Fruit fly (Drosophila melanogaster) whole organism, embryonic: ENCODE measurements around the gene Cp16.
A peak's percentile ranks its signal among the peaks of the same experiment; 100 is the strongest.

Experiments
- CG10267 ChIP-seq: fragments of 200-800 bp; sonication (Bioruptor generic); optimal IDR thresholded peaks from 2 replicates; lab custom pipeline; 2018; ENCODE audit warnings: missing biosample characterization, mild to moderate bottlenecking, missing genetic modification characterization, moderate library complexity
- CG10959 ChIP-seq: fragments of 200-800 bp; sonication (Bioruptor generic); IDR thresholded peaks from 2 replicates; pipeline ENCODE4 v1.3.6; 2022; ENCODE audit warnings: missing biosample characterization, missing genetic modification characterization
- CG11093 ChIP-seq: fragments of 200-800 bp; sonication (Bioruptor generic); IDR thresholded peaks from 3 replicates; pipeline ENCODE4 v1.3.6; 2022; ENCODE audit warnings: missing biosample characterization, missing genetic modification characterization
- CG11723 ChIP-seq: fragments of 200-800 bp; sonication (Bioruptor generic); optimal IDR thresholded peaks from 2 replicates; lab custom pipeline; 2017; ENCODE audit warnings: missing biosample characterization, mild to moderate bottlenecking, missing genetic modification characterization
- CG13123 ChIP-seq: fragments of 200-800 bp; sonication (Bioruptor generic); optimal IDR thresholded peaks from 2 replicates; lab custom pipeline; 2016; ENCODE audit warnings: missing biosample characterization, missing genetic modification characterization
- CG13424 ChIP-seq: fragments of 200-800 bp; sonication (Bioruptor generic); optimal IDR thresholded peaks from 2 replicates; lab custom pipeline; 2019; ENCODE audit warnings: missing biosample characterization, mild to moderate bottlenecking, missing genetic modification characterization, moderate library complexity
- CG13894 ChIP-seq: fragments of 200-800 bp; sonication (Bioruptor generic); optimal IDR thresholded peaks from 3 replicates; lab custom pipeline; 2018; ENCODE audit warnings: missing biosample characterization, mild to moderate bottlenecking, missing genetic modification characterization, moderate library complexity
- CG14860 ChIP-seq: fragments of 200-800 bp; sonication (Bioruptor generic); IDR thresholded peaks from 3 replicates; pipeline ENCODE4 v1.3.6; 2022; ENCODE audit warnings: missing biosample characterization, missing genetic modification characterization; ENCODE audit not compliant: partially characterized antibody
- CG15696 ChIP-seq: fragments of 200-800 bp; sonication (Bioruptor generic); optimal IDR thresholded peaks from 2 replicates; lab custom pipeline; 2019; ENCODE audit warnings: missing biosample characterization, mild to moderate bottlenecking, missing genetic modification characterization, moderate library complexity
- CG17328 ChIP-seq: fragments of 200-800 bp; sonication (Bioruptor generic); IDR thresholded peaks from 2 replicates; pipeline ENCODE4 v1.3.6; 2022; ENCODE audit warnings: missing biosample characterization, missing genetic modification characterization
- CG17361 ChIP-seq: fragments of 200-800 bp; sonication (Bioruptor generic); IDR thresholded peaks from 3 replicates; pipeline ENCODE4 v1.3.6; 2022; ENCODE audit warnings: missing biosample characterization, missing genetic modification characterization
- CG18011 ChIP-seq: fragments of 200-800 bp; sonication (Bioruptor generic); optimal IDR thresholded peaks from 2 replicates; lab custom pipeline; 2017; ENCODE audit warnings: missing biosample characterization, missing genetic modification characterization, mild to moderate bottlenecking, moderate library complexity, missing genotype
- CG1832 ChIP-seq: fragments of 200-800 bp; sonication (Bioruptor generic); optimal IDR thresholded peaks from 2 replicates; lab custom pipeline; 2017; ENCODE audit warnings: missing biosample characterization, mild to moderate bottlenecking, missing genetic modification characterization, inconsistent platforms
- CG30403 ChIP-seq: fragments of 200-800 bp; sonication (Bioruptor generic); optimal IDR thresholded peaks from 3 replicates; lab custom pipeline; 2016; ENCODE audit warnings: missing biosample characterization, missing genetic modification characterization
- CG30431 ChIP-seq: fragments of 200-800 bp; sonication (Bioruptor generic); optimal IDR thresholded peaks from 2 replicates; lab custom pipeline; 2017; ENCODE audit warnings: missing biosample characterization, missing genetic modification characterization
- CG3838 ChIP-seq: fragments of 200-800 bp; sonication (Bioruptor generic); optimal IDR thresholded peaks from 3 replicates; lab custom pipeline; 2016; ENCODE audit warnings: missing biosample characterization, missing genetic modification characterization
- CG6254 ChIP-seq: fragments of 200-800 bp; sonication (Bioruptor generic); optimal IDR thresholded peaks from 3 replicates; lab custom pipeline; 2017; ENCODE audit warnings: mild to moderate bottlenecking, missing biosample characterization, missing genetic modification reagents, missing genetic modification characterization
- CG9215 ChIP-seq: fragments of 200-800 bp; sonication (Bioruptor generic); IDR thresholded peaks from 2 replicates; pipeline ENCODE4 v1.3.6; 2022; ENCODE audit warnings: missing biosample characterization, missing genetic modification characterization
- CG9876 ChIP-seq: fragments of 200-800 bp; sonication (Bioruptor generic); optimal IDR thresholded peaks from 2 replicates; lab custom pipeline; 2016; ENCODE audit warnings: missing biosample characterization, missing genetic modification characterization
- CG9932 ChIP-seq: fragments of 200-800 bp; sonication (Bioruptor generic); IDR thresholded peaks from 2 replicates; pipeline ENCODE4 v1.3.6; 2022; ENCODE audit warnings: missing biosample characterization, missing genetic modification characterization
- CoRest ChIP-seq: fragments of 200-800 bp; sonication (Bioruptor generic); optimal IDR thresholded peaks from 3 replicates; lab custom pipeline; 2018; ENCODE audit warnings: missing biosample characterization, mild to moderate bottlenecking, missing genetic modification characterization, moderate library complexity
- Dad ChIP-seq: fragments of 200-800 bp; sonication (Bioruptor generic); optimal IDR thresholded peaks from 3 replicates; lab custom pipeline; 2016; ENCODE audit warnings: missing biosample characterization, missing genetic modification characterization
- Dip3 ChIP-seq: fragments of 200-800 bp; sonication (Bioruptor generic); optimal IDR thresholded peaks from 3 replicates; lab custom pipeline; 2016; ENCODE audit warnings: missing biosample characterization, missing genetic modification characterization
- E2f1 ChIP-seq: fragments of 200-800 bp; sonication (Bioruptor generic); IDR thresholded peaks from 2 replicates; pipeline ENCODE4 v1.3.6; 2022; ENCODE audit warnings: missing biosample characterization, missing genetic modification characterization
- GATAe ChIP-seq: fragments of 200-800 bp; sonication (Bioruptor generic); conservative IDR thresholded peaks from 2 replicates; pipeline ENCODE4 v1.3.6; 2022; ENCODE audit warnings: missing biosample characterization, missing genetic modification characterization
- H15 ChIP-seq: fragments of 200-800 bp; sonication (Bioruptor generic); IDR thresholded peaks from 3 replicates; pipeline ENCODE4 v1.3.6; 2022; ENCODE audit warnings: missing biosample characterization, missing genetic modification characterization
- Hr78 ChIP-seq, 2 experiments: fragments of 200-800 bp in 1 of 2; fragments of >200 bp in 1 of 2; sonication (Bioruptor generic) in 1 of 2; optimal IDR thresholded peaks; 2 replicates each; lab custom pipeline; 2017 to 2019; ENCODE audit warnings: missing biosample characterization in 2 of 2, missing genetic modification characterization in 2 of 2, mild to moderate bottlenecking in 1 of 2, moderate library complexity in 1 of 2
- Mad ChIP-seq: fragments of 200-800 bp; sonication (Bioruptor generic); optimal IDR thresholded peaks from 2 replicates; lab custom pipeline; 2016; ENCODE audit warnings: missing biosample characterization, missing genetic modification characterization
- Nf-YC ChIP-seq: fragments of 200-800 bp; optimal IDR thresholded peaks from 3 replicates; lab custom pipeline; 2019; ENCODE audit warnings: missing biosample characterization, mild to moderate bottlenecking, missing genetic modification characterization, moderate library complexity
- Oaz ChIP-seq: fragments of 200-800 bp; sonication (Bioruptor generic); IDR thresholded peaks from 2 replicates; pipeline ENCODE4 v1.3.6; 2022; ENCODE audit warnings: missing biosample characterization, missing genetic modification characterization
- Opbp ChIP-seq: fragments of 200-800 bp; sonication (Bioruptor generic); IDR thresholded peaks from 3 replicates; pipeline ENCODE4 v1.3.6; 2022; ENCODE audit warnings: missing biosample characterization, missing genetic modification characterization; ENCODE audit not compliant: partially characterized antibody
- Ssrp ChIP-seq: fragments of 200-800 bp; sonication (Bioruptor generic); optimal IDR thresholded peaks from 2 replicates; lab custom pipeline; 2018; ENCODE audit warnings: missing biosample characterization, mild to moderate bottlenecking, missing genetic modification characterization, moderate library complexity
- ato ChIP-seq: fragments of 200-800 bp; sonication (Bioruptor generic); IDR thresholded peaks from 2 replicates; pipeline ENCODE4 v1.3.6; 2022; ENCODE audit warnings: missing biosample characterization, missing genetic modification characterization; ENCODE audit not compliant: partially characterized antibody
- dati ChIP-seq: fragments of 200-800 bp; sonication (Bioruptor generic); IDR thresholded peaks from 2 replicates; pipeline ENCODE4 v1.3.6; 2022; ENCODE audit warnings: missing biosample characterization, missing genetic modification characterization
- ftz-f1 ChIP-seq: fragments of 200-800 bp; sonication (Bioruptor generic); optimal IDR thresholded peaks from 2 replicates; lab custom pipeline; 2016; ENCODE audit warnings: missing biosample characterization, missing genetic modification characterization
- gcm2 ChIP-seq: fragments of 200-800 bp; sonication (Bioruptor generic); optimal IDR thresholded peaks from 2 replicates; lab custom pipeline; 2016; ENCODE audit warnings: missing biosample characterization, missing genetic modification characterization
- gt ChIP-seq: fragments of 200-800 bp; sonication (Bioruptor generic); IDR thresholded peaks from 2 replicates; pipeline ENCODE4 v1.3.6; 2022; ENCODE audit warnings: missing biosample characterization, missing genetic modification characterization
- nmo ChIP-seq: fragments of 200-800 bp; sonication (Bioruptor generic); optimal IDR thresholded peaks from 2 replicates; lab custom pipeline; 2018; ENCODE audit warnings: missing biosample characterization, mild to moderate bottlenecking, missing genetic modification characterization, moderate library complexity
- pfk ChIP-seq: fragments of 200-800 bp; sonication (Bioruptor generic); optimal IDR thresholded peaks from 2 replicates; lab custom pipeline; 2018; ENCODE audit warnings: missing biosample characterization, mild to moderate bottlenecking, missing genetic modification characterization, moderate library complexity
- phol ChIP-seq: fragments of 200-800 bp; sonication (Bioruptor generic); optimal IDR thresholded peaks from 3 replicates; lab custom pipeline; 2018; ENCODE audit warnings: missing biosample characterization, mild to moderate bottlenecking, missing genetic modification characterization, moderate library complexity
- pnt ChIP-seq: fragments of 200-800 bp; sonication (Bioruptor generic); optimal IDR thresholded peaks from 3 replicates; lab custom pipeline; 2016; ENCODE audit warnings: missing biosample characterization, missing genetic modification characterization
- rib ChIP-seq: fragments of 200-800 bp; sonication (Bioruptor generic); IDR thresholded peaks from 2 replicates; pipeline ENCODE4 v1.3.6; 2022; ENCODE audit warnings: missing biosample characterization, missing genetic modification characterization
- sc ChIP-seq, 3 experiments: fragments of >200 bp in 2 of 3; fragments of 200-800 bp in 1 of 3; sonication (Bioruptor generic) in 1 of 3; optimal IDR thresholded peaks; 2 replicates in 2 of 3; 3 replicates in 1 of 3; lab custom pipeline; 2017; ENCODE audit warnings: mild to moderate bottlenecking in 1 of 3, missing biosample characterization in 1 of 3, missing genetic modification characterization in 1 of 3, missing genetic modification reagents in 1 of 3
- scrt ChIP-seq: fragments of 200-800 bp; sonication (Bioruptor generic); optimal IDR thresholded peaks from 2 replicates; lab custom pipeline; 2018; ENCODE audit warnings: missing biosample characterization, mild to moderate bottlenecking, missing genetic modification characterization, moderate library complexity
- slp2 ChIP-seq: fragments of 200-800 bp; sonication (Bioruptor generic); optimal IDR thresholded peaks from 2 replicates; lab custom pipeline; 2016; ENCODE audit warnings: missing biosample characterization, missing genetic modification characterization
- so ChIP-seq: fragments of 200-800 bp; sonication (Bioruptor generic); IDR thresholded peaks from 3 replicates; pipeline ENCODE4 v1.3.6; 2022; ENCODE audit warnings: missing biosample characterization, missing genetic modification characterization
- tio ChIP-seq: fragments of 200-800 bp; sonication (Bioruptor generic); optimal IDR thresholded peaks from 2 replicates; lab custom pipeline; 2017; ENCODE audit warnings: missing biosample characterization, missing genetic modification characterization, inconsistent platforms
- z ChIP-seq: fragments of 200-800 bp; sonication (Bioruptor generic); IDR thresholded peaks from 3 replicates; pipeline ENCODE4 v1.3.6; 2022; ENCODE audit warnings: missing biosample characterization, missing genetic modification characterization
- zen2 ChIP-seq: fragments of 200-800 bp; sonication (Bioruptor generic); IDR thresholded peaks from 3 replicates; pipeline ENCODE4 v1.3.6; 2022; ENCODE audit warnings: missing biosample characterization, missing genetic modification characterization; ENCODE audit not compliant: partially characterized antibody

Gene Cp16

DNA sequence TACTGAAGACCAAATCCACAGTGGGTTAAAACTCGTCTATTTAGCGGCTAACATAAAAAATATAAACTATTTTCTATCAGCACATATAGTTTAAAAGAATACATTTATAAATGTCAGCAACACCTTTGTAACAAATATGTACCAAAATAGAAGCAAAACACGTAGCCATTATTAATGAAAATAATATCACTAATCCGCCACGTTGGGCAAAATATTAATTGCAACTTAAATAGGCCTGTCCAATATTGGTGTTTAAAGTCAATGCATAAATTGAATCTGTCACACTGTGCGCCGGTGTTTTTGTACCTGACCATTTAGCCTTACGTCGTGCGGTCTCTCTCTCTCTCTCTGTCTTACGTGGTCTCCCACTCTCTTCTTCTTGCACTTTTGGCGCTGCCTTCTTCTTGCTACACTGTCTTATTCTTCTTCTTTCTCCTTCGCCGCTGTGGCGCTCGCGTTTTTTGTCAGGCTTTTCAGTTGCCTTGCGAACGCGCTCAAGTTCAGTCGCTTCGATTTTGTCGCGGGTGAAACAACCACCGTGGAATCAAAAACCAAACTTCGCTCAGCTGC, 34.3 kb downstream of the Cp16 start (continued):
- peak; percentile 98 for TF ChIP-seq CG11723 (GFP tag; lab: Kevin White, UChicago)
- peak; percentile 99 for TF ChIP-seq CG30403 (GFP tag; lab: Kevin White, UChicago)
- TF ChIP-seq Nf-YC (tag; lab: Kevin White, UChicago): peak; percentile 91
- TF ChIP-seq gcm2 (GFP tag; lab: Kevin White, UChicago): peak; percentile 98
- TF ChIP-seq Dip3: peak; percentile 98
- TF ChIP-seq CoRest: peak; percentile 100
- peak; percentile 99 for TF ChIP-seq CG30431 (GFP tag; lab: Kevin White, UChicago)
- TF ChIP-seq E2f1 (GFP tag; lab: Robert Waterston, UW): peak; percentile 97
- peak; percentile 99 for TF ChIP-seq Ssrp (tag; lab: Kevin White, UChicago)
- TF ChIP-seq tio (GFP tag; lab: Kevin White, UChicago): peak; percentile 99
- TF ChIP-seq scrt (GFP tag; lab: Kevin White, UChicago): peak; percentile 86
- peak; percentile 97 for TF ChIP-seq CG9215 (GFP tag; lab: Robert Waterston, UW)
- peak; percentile 45 for TF ChIP-seq ftz-f1 (GFP tag; lab: Kevin White, UChicago)
- peak; percentile 99 for TF ChIP-seq CG13424 (tag; lab: Kevin White, UChicago)
- no peak for TF ChIP-seq zen2 (GFP tag; lab: Robert Waterston, UW)
- peak; percentile 93 for TF ChIP-seq dati (GFP tag; lab: Robert Waterston, UW)
- TF ChIP-seq CG13123 (GFP tag; lab: Kevin White, UChicago): peak; percentile 96
- peak; percentile 93 for TF ChIP-seq gt (GFP tag; lab: Robert Waterston, UW)
- peak; percentile 89 for TF ChIP-seq CG3838 (GFP tag; lab: Kevin White, UChicago)
- TF ChIP-seq so (GFP tag; lab: Robert Waterston, UW): peak; percentile 98
- TF ChIP-seq Hr78 (GFP tag; optimal IDR thresholded peaks at IDR 0.05; lab: Kevin White, UChicago): peak in 1 of 2 experiments; percentile 68
- no peak; the same call in none of the 2 replicates for TF ChIP-seq ato (GFP tag; lab: Robert Waterston, UW)
- TF ChIP-seq CG11093: peak; percentile 96
- TF ChIP-seq GATAe (GFP tag; lab: Robert Waterston, UW): peak; percentile 87
- TF ChIP-seq sc (optimal IDR thresholded peaks at IDR 0.05; lab: Kevin White, UChicago): no peak
- peak; percentile 98 for TF ChIP-seq sc (GFP tag; optimal IDR thresholded peaks at IDR 0.05; lab: Kevin White, UChicago)
- TF ChIP-seq CG14860 (GFP tag; lab: Robert Waterston, UW): peak; percentile 73; the same call in 2 of the 3 replicates
- peak; percentile 85 for TF ChIP-seq CG13894 (tag; lab: Kevin White, UChicago)
- TF ChIP-seq Opbp: no peak
- no peak for TF ChIP-seq CG1832 (GFP tag; lab: Kevin White, UChicago)
- TF ChIP-seq H15 (GFP tag; lab: Robert Waterston, UW): peak; percentile 97
- TF ChIP-seq pnt (GFP tag; lab: Kevin White, UChicago): peak; percentile 97
- peak; percentile 94 for TF ChIP-seq rib (GFP tag; lab: Robert Waterston, UW)
- peak; percentile 98 for TF ChIP-seq phol (tag; lab: Kevin White, UChicago)
- TF ChIP-seq slp2 (GFP tag; lab: Kevin White, UChicago): peak; percentile 95
- peak; percentile 91 for TF ChIP-seq CG6254 (GFP tag; lab: Kevin White, UChicago)
- TF ChIP-seq Oaz (GFP tag; lab: Robert Waterston, UW): peak; percentile 97
- peak; percentile 64 for TF ChIP-seq CG15696 (tag; lab: Kevin White, UChicago)
- peak; percentile 100 for TF ChIP-seq nmo
- peak; percentile 90 for TF ChIP-seq CG18011 (GFP tag; lab: Kevin White, UChicago)
- TF ChIP-seq pfk (GFP tag; lab: Kevin White, UChicago): no peak
- TF ChIP-seq z (GFP tag; lab: Robert Waterston, UW): no peak
- peak; percentile 94 for TF ChIP-seq Dad
- peak; percentile 98 for TF ChIP-seq CG9932 (GFP tag; lab: Robert Waterston, UW)
- peak; percentile 94 for TF ChIP-seq CG10959
- peak; percentile 95 for TF ChIP-seq CG9876 (GFP tag; lab: Kevin White, UChicago)
- TF ChIP-seq CG17328 (GFP tag; lab: Robert Waterston, UW): peak; percentile 97
- peak; percentile 77 for TF ChIP-seq CG10267
- peak; percentile 97 for TF ChIP-seq Mad (GFP tag; lab: Kevin White, UChicago)
- peak; percentile 100 for TF ChIP-seq CG17361
